Fruit fly (Drosophila melanogaster): ENCODE results near the gene CG18549.
A peak's percentile ranks its signal among the peaks of the same experiment; 100 is the strongest.

Gene CG18549

DNA sequence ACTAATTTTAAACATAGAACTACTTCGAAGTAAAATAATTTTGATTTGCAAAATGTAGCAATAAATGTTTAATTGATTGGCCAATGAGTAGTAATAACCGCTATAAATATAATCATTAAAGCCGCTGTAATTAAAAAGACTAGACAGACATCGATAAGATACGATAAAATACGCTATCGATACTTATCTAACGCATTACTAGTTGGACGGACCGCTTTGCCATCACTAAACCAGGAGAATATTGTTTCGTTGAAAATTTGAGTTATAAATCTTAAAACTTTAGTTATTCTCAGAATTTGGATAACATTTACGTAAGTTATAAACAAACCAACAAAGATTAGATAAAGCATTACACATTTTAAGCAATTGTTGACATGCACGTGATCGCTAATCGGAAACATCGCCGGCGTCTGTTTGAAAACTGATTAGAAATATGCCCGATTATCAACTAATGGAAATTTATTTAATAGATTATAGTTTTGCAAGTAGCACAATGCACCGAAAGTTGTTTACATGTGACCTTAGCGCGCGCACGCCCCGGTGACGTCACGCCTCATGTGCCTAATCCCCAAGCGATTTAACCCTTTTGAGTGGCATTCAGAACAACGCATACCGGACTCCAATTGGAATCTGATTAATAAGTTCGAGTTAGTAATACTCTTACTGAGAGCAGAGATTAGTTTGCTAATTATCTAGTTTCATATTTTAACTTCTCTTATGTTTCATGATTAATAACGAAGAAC is 9.5 kb upstream of the CG18549 start, which contains the start of gene Desat1 (continued):
- TF ChIP-seq chinmo (GFP tag; IDR thresholded peaks at IDR 0.05; ENCODE audit: partially characterized antibody) (peak; percentile 89; the same call in 3 of the 4 replicates), CG10543 (GFP tag; optimal IDR thresholded peaks at IDR 0.05) (peak; percentile 31), CG2120 (GFP tag; optimal IDR thresholded peaks at IDR 0.05) (peak; percentile 51), Gug (GFP tag; IDR thresholded peaks at IDR 0.05) (no peak), tll (GFP tag; optimal IDR thresholded peaks at IDR 0.05) (no peak), Myb (GFP tag; optimal IDR thresholded peaks at IDR 0.05) (peak; percentile 85), gro (GFP tag; optimal IDR thresholded peaks at IDR 0.05) (peak; percentile 6), CG13287 (GFP tag; IDR thresholded peaks at IDR 0.05; ENCODE audit: partially characterized antibody) (peak; percentile 94), wdn (GFP tag; IDR thresholded peaks at IDR 0.05) (no peak), CG15514 (GFP tag; optimal IDR thresholded peaks at IDR 0.05) (peak; percentile 41), sima (GFP tag; optimal IDR thresholded peaks at IDR 0.05) (no peak), CG7357 (GFP tag; IDR thresholded peaks at IDR 0.05) (no peak), CG7987 (GFP tag; optimal IDR thresholded peaks at IDR 0.05) (peak; percentile 80), D19A (tag; optimal IDR thresholded peaks at IDR 0.05) (peak; percentile 55), Ets97D (GFP tag; optimal IDR thresholded peaks at IDR 0.05) (peak; percentile 51), inv (GFP tag; IDR thresholded peaks at IDR 0.05; ENCODE audit: partially characterized antibody) (peak; percentile 82), hb (GFP tag; IDR thresholded peaks at IDR 0.05; ENCODE audit: partially characterized antibody) (peak; percentile 79), HmgD (GFP tag; optimal IDR thresholded peaks at IDR 0.05) (no peak), TFAM (GFP tag; optimal IDR thresholded peaks at IDR 0.05) (no peak), tgo (GFP tag; IDR thresholded peaks at IDR 0.05) (no peak), knrl (GFP tag; IDR thresholded peaks at IDR 0.05; ENCODE audit: partially characterized antibody) (peak; percentile 90), Stat92E (GFP tag; optimal IDR thresholded peaks at IDR 0.05) (peak in 1 of 3 experiments; percentile 41), bowl (GFP tag; IDR thresholded peaks at IDR 0.05) (no peak), CG8478 (optimal IDR thresholded peaks at IDR 0.05) (no peak), CG8089 (GFP tag; optimal IDR thresholded peaks at IDR 0.05) (no peak), chn (GFP tag; optimal IDR thresholded peaks at IDR 0.05) (no peak), CG14860 (GFP tag; IDR thresholded peaks at IDR 0.05; ENCODE audit: partially characterized antibody) (peak; percentile 81), Sry-δ (GFP tag; optimal IDR thresholded peaks at IDR 0.05) (peak; percentile 93), CG4820 (GFP tag; optimal IDR thresholded peaks at IDR 0.05) (no peak), CG8924 (tag; optimal IDR thresholded peaks at IDR 0.05) (peak; percentile 34), tin (GFP tag; optimal IDR thresholded peaks at IDR 0.05) (no peak), tx (GFP tag; optimal IDR thresholded peaks at IDR 0.05) (no peak), NK7.1 (GFP tag; optimal IDR thresholded peaks at IDR 0.05) (no peak), Atf3 (GFP tag; optimal IDR thresholded peaks at IDR 0.05) (no peak), CG9215 (GFP tag; IDR thresholded peaks at IDR 0.05) (no peak), MESR4 (GFP tag; optimal IDR thresholded peaks at IDR 0.05) (peak; percentile 40), Dref (GFP tag; IDR thresholded peaks at IDR 0.05) (peak; percentile 84), MBD-R2 (GFP tag; IDR thresholded peaks at IDR 0.05) (peak; percentile 54), HLH3B (GFP tag; IDR thresholded peaks at IDR 0.05) (no peak), aop (GFP tag; IDR thresholded peaks at IDR 0.05) (no peak), CG2712 (tag; optimal IDR thresholded peaks at IDR 0.05) (peak; percentile 38), lmd (GFP tag; IDR thresholded peaks at IDR 0.05) (no peak), CG14710 (tag; optimal IDR thresholded peaks at IDR 0.05) (peak; percentile 59), CG1602 (GFP tag; optimal IDR thresholded peaks at IDR 0.05) (no peak), CG7963 (GFP tag; IDR thresholded peaks at IDR 0.05; ENCODE audit: partially characterized antibody) (peak; percentile 88), amos (GFP tag; IDR thresholded peaks at IDR 0.05; ENCODE audit: partially characterized antibody) (peak; percentile 93; the same call in 1 of the 2 replicates), toy (GFP tag; IDR thresholded peaks at IDR 0.05) (no peak), D19B (GFP tag; optimal IDR thresholded peaks at IDR 0.05) (no peak), Med (GFP tag) (peak; percentile 72), CG4424 (GFP tag; optimal IDR thresholded peaks at IDR 0.05) (no peak)

All from whole organism, embryonic.